Fruit fly (Drosophila melanogaster) whole organism, embryonic: ENCODE results near the gene Atg5.
A peak's percentile ranks its signal among the peaks of the same experiment; 100 is the strongest.

Experiments
- Awh ChIP-seq: fragments of 200-800 bp; sonication (Bioruptor generic); IDR thresholded peaks from 2 replicates; pipeline ENCODE4, ENCODE4 v1.3.6; 2022; ENCODE audit warnings: missing biosample characterization, missing genetic modification characterization
- Bgb ChIP-seq: fragments of 200-800 bp; sonication (Bioruptor generic); IDR thresholded peaks from 2 replicates; pipeline ENCODE4 v1.3.6; 2022; ENCODE audit warnings: missing biosample characterization, missing genetic modification characterization; ENCODE audit not compliant: partially characterized antibody
- BtbVII ChIP-seq: fragments of 200-800 bp; sonication (Bioruptor generic); optimal IDR thresholded peaks from 3 replicates; lab custom pipeline; 2017; ENCODE audit warnings: missing biosample characterization, mild to moderate bottlenecking, missing genetic modification characterization
- CG11504 ChIP-seq: fragments of 200-800 bp; sonication (Bioruptor generic); optimal IDR thresholded peaks from 3 replicates; lab custom pipeline; 2019; ENCODE audit warnings: missing biosample characterization, mild to moderate bottlenecking, missing genetic modification characterization, moderate library complexity
- CG14667 ChIP-seq: fragments of 200-800 bp; sonication (Bioruptor generic); IDR thresholded peaks from 2 replicates; pipeline ENCODE4 v1.3.6; 2022; ENCODE audit warnings: missing biosample characterization, missing genetic modification characterization
- CG15073 ChIP-seq: fragments of 200-800 bp; sonication (Bioruptor generic); optimal IDR thresholded peaks from 2 replicates; lab custom pipeline; 2016; ENCODE audit warnings: missing biosample characterization, missing genetic modification characterization
- CG15514 ChIP-seq: fragments of 200-800 bp; sonication (Bioruptor generic); optimal IDR thresholded peaks from 3 replicates; lab custom pipeline; 2017; ENCODE audit warnings: missing biosample characterization, missing genetic modification characterization, mild to moderate bottlenecking, moderate library complexity, missing genetic modification reagents
- CG15696 ChIP-seq: fragments of 200-800 bp; sonication (Bioruptor generic); optimal IDR thresholded peaks from 2 replicates; lab custom pipeline; 2019; ENCODE audit warnings: missing biosample characterization, mild to moderate bottlenecking, missing genetic modification characterization, moderate library complexity
- CG17186 ChIP-seq: fragments of 200-800 bp; sonication (Bioruptor generic); optimal IDR thresholded peaks from 3 replicates; lab custom pipeline; 2017; ENCODE audit warnings: missing biosample characterization, missing genetic modification reagents, missing genetic modification characterization
- CG17385 ChIP-seq: fragments of 200-800 bp; sonication (Bioruptor generic); optimal IDR thresholded peaks from 3 replicates; lab custom pipeline; 2018; ENCODE audit warnings: missing biosample characterization, mild to moderate bottlenecking, missing genetic modification characterization
- CG17612 ChIP-seq: fragments of 200-800 bp; sonication (Bioruptor generic); IDR thresholded peaks from 2 replicates; pipeline ENCODE4 v1.3.6; 2022; ENCODE audit warnings: missing biosample characterization, missing genetic modification characterization
- CG18476 ChIP-seq: fragments of 200-800 bp; sonication (Bioruptor generic); optimal IDR thresholded peaks from 2 replicates; lab custom pipeline; 2016; ENCODE audit warnings: missing biosample characterization, mild to moderate bottlenecking, missing genetic modification characterization
- CG4730 ChIP-seq: fragments of 200-800 bp; sonication (Bioruptor generic); IDR thresholded peaks from 2 replicates; pipeline ENCODE4 v1.3.6; 2022; ENCODE audit warnings: missing biosample characterization, missing genetic modification characterization
- CG5180 ChIP-seq: fragments of 200-800 bp; sonication (Bioruptor generic); optimal IDR thresholded peaks from 3 replicates; lab custom pipeline; 2017; ENCODE audit warnings: missing biosample characterization, missing genetic modification characterization, mild to moderate bottlenecking, moderate library complexity, missing genetic modification reagents
- CG6765 ChIP-seq: fragments of 200-800 bp; sonication (Bioruptor generic); optimal IDR thresholded peaks from 3 replicates; lab custom pipeline; 2017; ENCODE audit warnings: missing biosample characterization, mild to moderate bottlenecking, missing genetic modification characterization
- CG8089 ChIP-seq: fragments of 200-800 bp; sonication (Bioruptor generic); optimal IDR thresholded peaks from 3 replicates; lab custom pipeline; 2016; ENCODE audit warnings: missing biosample characterization, missing genetic modification characterization
- CG8281 ChIP-seq: fragments of 200-800 bp; sonication (Bioruptor generic); optimal IDR thresholded peaks from 2 replicates; lab custom pipeline; 2018; ENCODE audit warnings: missing biosample characterization, mild to moderate bottlenecking, missing genetic modification characterization, moderate library complexity
- CoRest ChIP-seq: fragments of 200-800 bp; sonication (Bioruptor generic); optimal IDR thresholded peaks from 3 replicates; lab custom pipeline; 2018; ENCODE audit warnings: missing biosample characterization, mild to moderate bottlenecking, missing genetic modification characterization, moderate library complexity
- D ChIP-seq, 2 experiments: fragments of 200-800 bp in 1 of 2; fragments of >200 bp in 1 of 2; sonication (Bioruptor generic) in 1 of 2; optimal IDR thresholded peaks; 2 replicates in 1 of 2; 3 replicates in 1 of 2; lab custom pipeline; 2017; ENCODE audit warnings: mild to moderate bottlenecking in 1 of 2, missing biosample characterization in 1 of 2, missing genetic modification characterization in 1 of 2, missing genetic modification reagents in 1 of 2
- Ets65A ChIP-seq: fragments of 200-800 bp; sonication (Bioruptor generic); peaks from one replicate; lab custom pipeline; 2016; ENCODE audit warnings: missing biosample characterization, missing genetic modification characterization
- Fer2 ChIP-seq: fragments of 200-800 bp; sonication (Bioruptor generic); optimal IDR thresholded peaks from 2 replicates; lab custom pipeline; 2018; ENCODE audit warnings: missing biosample characterization, mild to moderate bottlenecking, missing genetic modification characterization, moderate library complexity
- Fer3 ChIP-seq: fragments of 200-800 bp; sonication (Bioruptor generic); optimal IDR thresholded peaks from 2 replicates; lab custom pipeline; 2018; ENCODE audit warnings: missing biosample characterization, mild to moderate bottlenecking, missing genetic modification characterization, moderate library complexity
- Kr ChIP-seq: fragments of 200-800 bp; sonication (Bioruptor generic); optimal IDR thresholded peaks from 2 replicates; lab custom pipeline; 2017; ENCODE audit warnings: missing biosample characterization, mild to moderate bottlenecking, missing genetic modification characterization
- Lim3 ChIP-seq: fragments of 200-800 bp; sonication (Bioruptor generic); IDR thresholded peaks from 2 replicates; pipeline ENCODE4 v1.3.6; 2022; ENCODE audit warnings: missing biosample characterization, missing genetic modification characterization
- Pdp1 ChIP-seq, 2 experiments: fragments of 200-800 bp; sonication (Bioruptor generic); optimal IDR thresholded peaks; 3 replicates each; lab custom pipeline; 2016; ENCODE audit warnings: missing biosample characterization in 2 of 2, missing genetic modification characterization in 2 of 2, mild to moderate bottlenecking in 1 of 2, moderate library complexity in 1 of 2
- Scr ChIP-seq: fragments of 200-800 bp; sonication (Bioruptor generic); IDR thresholded peaks from 2 replicates; pipeline ENCODE4 v1.3.6; 2022; ENCODE audit warnings: missing biosample characterization, missing genetic modification characterization; ENCODE audit not compliant: partially characterized antibody
- Sox100B ChIP-seq: fragments of 200-800 bp; sonication (Bioruptor generic); optimal IDR thresholded peaks from 3 replicates; lab custom pipeline; 2018; ENCODE audit warnings: missing biosample characterization, mild to moderate bottlenecking, missing genetic modification characterization
- ab ChIP-seq: fragments of 200-800 bp; sonication (Bioruptor generic); optimal IDR thresholded peaks from 2 replicates; lab custom pipeline; 2016; ENCODE audit warnings: missing biosample characterization, missing genetic modification characterization
- amos ChIP-seq: fragments of 200-800 bp; sonication (Bioruptor generic); IDR thresholded peaks from 2 replicates; pipeline ENCODE4 v1.3.6; 2022; ENCODE audit warnings: missing biosample characterization, missing genetic modification characterization; ENCODE audit not compliant: partially characterized antibody
- chif ChIP-seq, 2 experiments: fragments of 200-800 bp; sonication (Bioruptor generic); optimal IDR thresholded peaks; 3 replicates each; lab custom pipeline; 2016; ENCODE audit warnings: missing biosample characterization in 2 of 2, missing genetic modification characterization in 2 of 2
- ci ChIP-seq: fragments of 200-800 bp; sonication (Bioruptor generic); IDR thresholded peaks from 3 replicates; pipeline ENCODE4 v1.3.6; 2022; ENCODE audit warnings: missing biosample characterization, missing genetic modification characterization
- crc ChIP-seq: fragments of 200-800 bp; sonication (Bioruptor generic); optimal IDR thresholded peaks from 2 replicates; lab custom pipeline; 2016; ENCODE audit warnings: missing biosample characterization, missing genetic modification characterization
- eyg ChIP-seq: fragments of 200-800 bp; sonication (Bioruptor generic); optimal IDR thresholded peaks from 3 replicates; lab custom pipeline; 2016; ENCODE audit warnings: missing biosample characterization, missing genetic modification characterization
- fu2 ChIP-seq: fragments of 200-800 bp; sonication (Bioruptor generic); optimal IDR thresholded peaks from 2 replicates; lab custom pipeline; 2016; ENCODE audit warnings: missing biosample characterization, missing genetic modification characterization
- gce ChIP-seq: fragments of 200-800 bp; sonication (Bioruptor generic); IDR thresholded peaks from 3 replicates; pipeline ENCODE4 v1.3.6; 2022; ENCODE audit warnings: missing biosample characterization, missing genetic modification characterization
- gt ChIP-seq: fragments of 200-800 bp; sonication (Bioruptor generic); IDR thresholded peaks from 2 replicates; pipeline ENCODE4 v1.3.6; 2022; ENCODE audit warnings: missing biosample characterization, missing genetic modification characterization
- hth ChIP-seq: fragments of >200 bp; optimal IDR thresholded peaks from 2 replicates; lab custom pipeline; 2017; ENCODE audit warnings: inconsistent platforms
- otp ChIP-seq: fragments of 200-800 bp; sonication (Bioruptor generic); IDR thresholded peaks from 3 replicates; pipeline ENCODE4, ENCODE4 v1.3.6; 2022; ENCODE audit warnings: missing biosample characterization, missing genetic modification characterization
- pita ChIP-seq: fragments of 200-800 bp; sonication (Bioruptor generic); optimal IDR thresholded peaks from 2 replicates; lab custom pipeline; 2017; ENCODE audit warnings: missing biosample characterization, mild to moderate bottlenecking, missing genetic modification characterization
- ranshi ChIP-seq: fragments of 200-800 bp; sonication (Bioruptor generic); IDR thresholded peaks from 2 replicates; pipeline ENCODE4 v1.3.6; 2022; ENCODE audit warnings: missing biosample characterization, missing genetic modification characterization
- rib ChIP-seq: fragments of 200-800 bp; sonication (Bioruptor generic); IDR thresholded peaks from 2 replicates; pipeline ENCODE4 v1.3.6; 2022; ENCODE audit warnings: missing biosample characterization, missing genetic modification characterization
- salm ChIP-seq: fragments of 200-800 bp; sonication (Bioruptor generic); optimal IDR thresholded peaks from 2 replicates; lab custom pipeline; 2018; ENCODE audit warnings: missing biosample characterization, mild to moderate bottlenecking, missing genetic modification characterization
- slou ChIP-seq: fragments of 200-800 bp; sonication (Bioruptor generic); optimal IDR thresholded peaks from 3 replicates; lab custom pipeline; 2016; ENCODE audit warnings: missing biosample characterization, missing genetic modification characterization
- sqz ChIP-seq: fragments of 200-800 bp; sonication (Bioruptor generic); optimal IDR thresholded peaks from 3 replicates; lab custom pipeline; 2018; ENCODE audit warnings: missing biosample characterization, mild to moderate bottlenecking, missing genetic modification characterization
- sug ChIP-seq: fragments of 200-800 bp; optimal IDR thresholded peaks from 2 replicates; lab custom pipeline; 2019; ENCODE audit warnings: missing biosample characterization, mild to moderate bottlenecking, missing genetic modification characterization, moderate library complexity
- tap ChIP-seq: fragments of 200-800 bp; optimal IDR thresholded peaks from 3 replicates; lab custom pipeline; 2019; ENCODE audit warnings: missing biosample characterization, mild to moderate bottlenecking, missing genetic modification characterization, moderate library complexity
- trem ChIP-seq: fragments of 200-800 bp; optimal IDR thresholded peaks from 3 replicates; lab custom pipeline; 2019; ENCODE audit warnings: missing biosample characterization, mild to moderate bottlenecking, missing genetic modification characterization, moderate library complexity
- unc-4 ChIP-seq: fragments of 200-800 bp; sonication (Bioruptor generic); IDR thresholded peaks from 2 replicates; pipeline ENCODE4 v1.3.6; 2022; ENCODE audit warnings: missing biosample characterization, missing genetic modification characterization; ENCODE audit not compliant: partially characterized antibody
- vfl ChIP-seq: fragments of 200-800 bp; sonication (Bioruptor generic); optimal IDR thresholded peaks from 2 replicates; lab custom pipeline; 2016; ENCODE audit warnings: missing biosample characterization, missing genetic modification characterization
- zf30C ChIP-seq: fragments of 200-800 bp; sonication (Bioruptor generic); optimal IDR thresholded peaks from 3 replicates; lab custom pipeline; 2018; ENCODE audit warnings: missing biosample characterization, mild to moderate bottlenecking, missing genetic modification characterization

The Atg5 gene

dm6 chrX:7305753-7306338, 17.7 kb downstream of the Atg5 start (continued):
- TF ChIP-seq CG15696 (tag; lab: Kevin White, UChicago), result peak; percentile 43
- TF ChIP-seq CoRest (tag; lab: Kevin White, UChicago), result peak; percentile 74
- TF ChIP-seq tap (tag; lab: Kevin White, UChicago), result no peak
- TF ChIP-seq gce (GFP tag; lab: Robert Waterston, UW), result no peak
- TF ChIP-seq trem (tag; lab: Kevin White, UChicago), result no peak
- peak; percentile 22 to 56 for TF ChIP-seq chif (GFP tag; optimal IDR thresholded peaks at IDR 0.05; lab: Kevin White, UChicago)
- TF ChIP-seq D (optimal IDR thresholded peaks at IDR 0.05; lab: Kevin White, UChicago), result peak; percentile 6
- peak; percentile 71 for TF ChIP-seq D (GFP tag; optimal IDR thresholded peaks at IDR 0.05; lab: Kevin White, UChicago)
- no peak for TF ChIP-seq zf30C (GFP tag; lab: Kevin White, UChicago)
- TF ChIP-seq CG8089 (GFP tag; lab: Kevin White, UChicago), result no peak
- peak; percentile 10 for TF ChIP-seq CG15073 (GFP tag; lab: Kevin White, UChicago)
- no peak for TF ChIP-seq eyg (GFP tag; lab: Kevin White, UChicago)
- TF ChIP-seq sqz (GFP tag; lab: Kevin White, UChicago), result peak; percentile 98
- TF ChIP-seq CG15514 (GFP tag; lab: Kevin White, UChicago), result no peak
- no peak for TF ChIP-seq Scr (GFP tag; lab: Robert Waterston, UW)
- TF ChIP-seq slou (GFP tag; lab: Kevin White, UChicago), result no peak
- 0 out of 3 replicates have a peak, but pooled peaks have one; percentile 50 for TF ChIP-seq otp (GFP tag; lab: Robert Waterston, UW)
- TF ChIP-seq salm (tag; lab: Kevin White, UChicago), result no peak
- TF ChIP-seq crc (GFP tag; lab: Kevin White, UChicago), result no peak
- no peak for TF ChIP-seq CG5180 (GFP tag; lab: Kevin White, UChicago)
- TF ChIP-seq CG17186 (GFP tag; lab: Kevin White, UChicago), result no peak
- no peak for TF ChIP-seq Bgb (GFP tag; lab: Robert Waterston, UW)
- TF ChIP-seq CG4730 (GFP tag; lab: Robert Waterston, UW), result no peak
- no peak for TF ChIP-seq Kr (GFP tag; lab: Kevin White, UChicago)
- TF ChIP-seq Pdp1 (GFP tag; optimal IDR thresholded peaks at IDR 0.05; lab: Kevin White, UChicago), result peak; percentile 22 to 30
- 0 out of 3 replicates have a peak, but pooled peaks have one; percentile 24 for TF ChIP-seq ci
- no peak for TF ChIP-seq hth
- TF ChIP-seq sug (tag; lab: Kevin White, UChicago), result no peak
- peak; percentile 89 for TF ChIP-seq Ets65A
- no peak for TF ChIP-seq vfl (GFP tag; lab: Kevin White, UChicago)
- TF ChIP-seq BtbVII, result peak; percentile 25
- TF ChIP-seq CG11504 (tag; lab: Kevin White, UChicago), result peak; percentile 63
- TF ChIP-seq CG8281 (tag; lab: Kevin White, UChicago), result peak; percentile 18
- no peak for TF ChIP-seq Awh (GFP tag; lab: Robert Waterston, UW)
- no peak for TF ChIP-seq CG17612 (GFP tag; lab: Robert Waterston, UW)
- peak; percentile 37 for TF ChIP-seq Sox100B (GFP tag; lab: Kevin White, UChicago)
- no peak for TF ChIP-seq fu2 (GFP tag; lab: Kevin White, UChicago)
- no peak for TF ChIP-seq CG18476 (GFP tag; lab: Kevin White, UChicago)
- TF ChIP-seq unc-4, result no peak
- no peak for TF ChIP-seq CG14667 (GFP tag; lab: Robert Waterston, UW)
- TF ChIP-seq CG6765 (GFP tag; lab: Kevin White, UChicago), result no peak
- peak; percentile 39 for TF ChIP-seq Fer3
- TF ChIP-seq Lim3 (GFP tag; lab: Robert Waterston, UW), result 0 out of 2 replicates have a peak, but pooled peaks have one; percentile 7
- no peak for TF ChIP-seq amos (GFP tag; lab: Robert Waterston, UW)
- TF ChIP-seq ranshi, result peak; percentile 40; the same call in 1 of the 2 replicates
- peak; percentile 7 for TF ChIP-seq Fer2 (tag; lab: Kevin White, UChicago)
- peak; percentile 42 for TF ChIP-seq CG17385 (GFP tag; lab: Kevin White, UChicago)
- no peak for TF ChIP-seq rib
- no peak for TF ChIP-seq pita (GFP tag; lab: Kevin White, UChicago)
- no peak for TF ChIP-seq ab (GFP tag; lab: Kevin White, UChicago)
- no peak for TF ChIP-seq gt (GFP tag; lab: Robert Waterston, UW)
